Worm (Caenorhabditis elegans) whole organism, L3 larva: ENCODE results near the gene rpy-1.

Source experiments
- ceh-9 ChIP-seq: sonication (generic microtip); optimal IDR thresholded peaks from 2 replicates; lab custom pipeline; 2018; ENCODE audit warnings: missing biosample characterization, missing genetic modification characterization
- fkh-10 ChIP-seq: sonication (generic microtip); optimal IDR thresholded peaks from 2 replicates; lab custom pipeline; 2017; ENCODE audit warnings: missing biosample characterization, missing genetic modification reagents, missing genetic modification characterization
- nhr-11 ChIP-seq: fragments of 150-350 bp; optimal IDR thresholded peaks from 2 replicates; lab custom pipeline; 2014; ENCODE audit warnings: missing biosample characterization, missing genetic modification characterization
- nhr-77 ChIP-seq: fragments of 150-350 bp; optimal IDR thresholded peaks from 2 replicates; lab custom pipeline; 2014; ENCODE audit warnings: missing biosample characterization, missing genetic modification characterization
- pqm-1 ChIP-seq: fragments of 150-350 bp; optimal IDR thresholded peaks from 2 replicates; lab custom pipeline; 2017; ENCODE audit warnings: missing biosample characterization, missing genetic modification characterization, inconsistent platforms

DNA sequence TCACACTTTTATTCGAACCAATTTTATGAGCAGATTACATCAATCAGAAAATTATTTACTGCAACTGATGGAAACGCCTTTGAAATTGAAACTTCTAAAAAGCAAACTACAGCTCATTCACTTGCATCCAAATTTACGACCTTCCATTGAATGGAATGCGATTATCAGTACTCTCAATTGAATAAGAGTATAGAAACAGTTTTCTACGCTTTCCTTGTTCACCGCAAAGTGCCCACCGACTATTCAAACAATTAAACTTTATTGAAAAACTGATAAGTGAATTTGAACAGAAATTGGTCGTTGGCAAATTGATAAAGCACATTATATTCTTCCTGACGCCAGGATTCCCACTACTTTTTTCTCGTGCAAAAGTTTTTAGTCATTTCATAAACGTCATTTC is 39.5 kb downstream of the rpy-1 start:
- no peak for TF ChIP-seq nhr-77
- TF ChIP-seq nhr-11 (tag; lab: Kevin White, UChicago), result no peak
- no peak for TF ChIP-seq ceh-9
- no peak for TF ChIP-seq fkh-10
- peak; percentile 39 for TF ChIP-seq pqm-1
